Worm (Caenorhabditis elegans): Measurements from ENCODE around the gene fem-3.

fem-3 gene

ce11 chrIV:9096160-9096879 lies 8.4 kb upstream of the fem-3 start, which contains the start of the genes znf-706 and cpna-3:
Gene znf-706 (minus strand): TSS chrIV:9096231.
Gene cpna-3 (plus strand): TSS chrIV:9096842.
- TF ChIP-seq unc-62 (GFP tag; optimal IDR thresholded peaks at IDR 0.05): no peak

ce11 chrIV:9098942-9099341 lies 5.8 kb upstream of the fem-3 start, which contains the start of gene gldi-10:
Gene gldi-10 (plus strand): TSS chrIV:9099242.
- no peak for TF ChIP-seq unc-62 (GFP tag; optimal IDR thresholded peaks at IDR 0.05)

ce11 chrIV:9100835-9101234 lies 3.9 kb upstream of the fem-3 start:
- no peak for TF ChIP-seq unc-62 (GFP tag; optimal IDR thresholded peaks at IDR 0.05)

ce11 chrIV:9107464-9107863 lies 2.7 kb downstream of the fem-3 start:
- TF ChIP-seq unc-62 (GFP tag; optimal IDR thresholded peaks at IDR 0.05): no peak

ce11 chrIV:9108631-9109030 lies 3.9 kb downstream of the fem-3 start, which contains the start of gene aly-1:
Gene aly-1 (plus strand): TSS chrIV:9108931.
- TF ChIP-seq unc-62 (GFP tag; optimal IDR thresholded peaks at IDR 0.05): no peak

ce11 chrIV:9112019-9112418 lies 7.3 kb downstream of the fem-3 start:
- no peak for TF ChIP-seq unc-62 (GFP tag; optimal IDR thresholded peaks at IDR 0.05)

- no peak for TF ChIP-seq unc-62 (GFP tag; optimal IDR thresholded peaks at IDR 0.05)
Measured at ce11 chrIV:9114078-9114477, 9.3 kb downstream of the fem-3 start.

ce11 chrIV:9116452-9116851 lies 11.7 kb downstream of the fem-3 start:
- TF ChIP-seq unc-62 (GFP tag; optimal IDR thresholded peaks at IDR 0.05): no peak

ce11 chrIV:9117700-9118099 lies 12.9 kb downstream of the fem-3 start:
- no peak for TF ChIP-seq unc-62 (GFP tag; optimal IDR thresholded peaks at IDR 0.05)

- no peak for TF ChIP-seq unc-62 (GFP tag; optimal IDR thresholded peaks at IDR 0.05)
Measured at ce11 chrIV:9118348-9118747, 13.6 kb downstream of the fem-3 start.

ce11 chrIV:9118792-9119191 lies 14.0 kb downstream of the fem-3 start, which contains the start of gene nrfl-1:
Gene nrfl-1 (plus strand): TSS chrIV:9119092.
- TF ChIP-seq unc-62 (GFP tag; optimal IDR thresholded peaks at IDR 0.05): no peak

ce11 chrIV:9120220-9120619 lies 15.5 kb downstream of the fem-3 start:
- TF ChIP-seq unc-62 (GFP tag; optimal IDR thresholded peaks at IDR 0.05): no peak

- no peak for TF ChIP-seq unc-62 (GFP tag; optimal IDR thresholded peaks at IDR 0.05)
Measured at ce11 chrIV:9121545-9121944, 16.8 kb downstream of the fem-3 start.

- no peak for TF ChIP-seq unc-62 (GFP tag; optimal IDR thresholded peaks at IDR 0.05)
Measured at ce11 chrIV:9130605-9131004, 25.8 kb downstream of the fem-3 start.

ce11 chrIV:9135377-9135776 lies 30.6 kb downstream of the fem-3 start, which contains the start of gene delm-1:
Gene delm-1 (minus strand): TSS chrIV:9135477.
- no peak for TF ChIP-seq unc-62 (GFP tag; optimal IDR thresholded peaks at IDR 0.05)

- TF ChIP-seq unc-62 (GFP tag; optimal IDR thresholded peaks at IDR 0.05): no peak
Measured at ce11 chrIV:9140172-9140805, 35.5 kb downstream of the fem-3 start.

- TF ChIP-seq unc-62 (GFP tag; optimal IDR thresholded peaks at IDR 0.05): no peak
Measured at ce11 chrIV:9144405-9144804, 39.6 kb downstream of the fem-3 start, which contains the start of gene flp-1. Gene flp-1 (plus strand): TSS chrIV:9144705.
